Worm (Caenorhabditis elegans) whole organism, mixed stage, embryonic: ENCODE measurements around the gene C05D9.3.

ENCODE experiments used
- drap-1 ChIP-seq: fragments of 200-800 bp; sonication (Bioruptor generic); optimal IDR thresholded peaks from 3 replicates; lab custom pipeline; 2018; ENCODE audit warnings: mild to moderate bottlenecking, missing genetic modification characterization, missing compliant biosample characterization
- elt-3 ChIP-seq: fragments of 150-350 bp; optimal IDR thresholded peaks from 2 replicates; lab custom pipeline; 2014; ENCODE audit warnings: missing biosample characterization, missing genetic modification characterization
- ham-2 ChIP-seq: fragments of 200-800 bp; sonication (Bioruptor generic); optimal IDR thresholded peaks from 2 replicates; lab custom pipeline; 2018; ENCODE audit warnings: mild to moderate bottlenecking, missing genetic modification characterization, missing compliant biosample characterization
- lin-13 ChIP-seq: fragments of 150-350 bp; optimal IDR thresholded peaks from 2 replicates; lab custom pipeline; 2014; ENCODE audit warnings: missing biosample characterization, missing genetic modification characterization
- lsy-2 ChIP-seq: fragments of 150-350 bp; optimal IDR thresholded peaks from 2 replicates; lab custom pipeline; 2014; ENCODE audit warnings: missing biosample characterization, missing genetic modification characterization
- mab-5 ChIP-seq: fragments of 150-350 bp; optimal IDR thresholded peaks from 2 replicates; lab custom pipeline; 2014; ENCODE audit warnings: missing biosample characterization, missing genetic modification characterization
- mls-2 ChIP-seq: sonication (generic microtip); optimal IDR thresholded peaks from 2 replicates; lab custom pipeline; 2016; ENCODE audit warnings: mild to moderate bottlenecking, missing genetic modification characterization, moderate library complexity, missing compliant biosample characterization
- pha-4 ChIP-seq: fragments of 150-350 bp; optimal IDR thresholded peaks from 2 replicates; lab custom pipeline; 2018; ENCODE audit warnings: missing biosample characterization, missing genetic modification reagents, missing genetic modification characterization
- snpc-4 ChIP-seq: fragments of 150-350 bp; optimal IDR thresholded peaks from 2 replicates; lab custom pipeline; 2014; ENCODE audit warnings: missing biosample characterization, missing genetic modification characterization
- sptf-1 ChIP-seq: sonication (generic microtip); optimal IDR thresholded peaks from 2 replicates; lab custom pipeline; 2017; ENCODE audit warnings: mild to moderate bottlenecking, missing genetic modification characterization, moderate library complexity, missing compliant biosample characterization
- unc-39 ChIP-seq: fragments of 150-350 bp; optimal IDR thresholded peaks from 2 replicates; lab custom pipeline; 2014; ENCODE audit warnings: missing biosample characterization, missing genetic modification characterization
- zip-8 ChIP-seq: fragments of 150-350 bp; optimal IDR thresholded peaks from 2 replicates; lab custom pipeline; 2014; ENCODE audit warnings: missing biosample characterization, missing genetic modification characterization
- ztf-11 ChIP-seq: fragments of 150-350 bp; optimal IDR thresholded peaks from 2 replicates; lab custom pipeline; 2014; ENCODE audit warnings: missing biosample characterization, missing genetic modification characterization

- TF ChIP-seq lin-13 (tag; lab: Kevin White, UChicago) (no peak), ham-2 (no peak), sptf-1 (tag; lab: Kevin White, UChicago) (no peak), mls-2 (tag; lab: Kevin White, UChicago) (no peak), zip-8 (tag; lab: Kevin White, UChicago) (no peak), drap-1 (no peak), unc-39 (tag; lab: Kevin White, UChicago) (no peak), elt-3 (tag; lab: Kevin White, UChicago) (no peak), ztf-11 (tag; lab: Kevin White, UChicago) (no peak), snpc-4 (tag; lab: Kevin White, UChicago) (no peak), mab-5 (tag; lab: Kevin White, UChicago) (no peak), lsy-2 (tag; lab: Kevin White, UChicago) (no peak), pha-4 (tag; lab: Kevin White, UChicago) (no peak)
These were observed 42.9 kb downstream of the C05D9.3 start, which contains the start of gene R193.1 for ce11 chrX:1154648-1155047.
